Worm (Caenorhabditis elegans) whole organism, mixed stage, embryonic: ENCODE measurements around the gene C08F1.11.
"Not testable (repeated sequence)": the region's sequence is repeated elsewhere in the genome, so short reads cannot be mapped to it uniquely, and the experiment has no call there.

Experiments used
- M03D4.4 ChIP-seq: sonication (generic microtip); optimal IDR thresholded peaks from 2 replicates; lab custom pipeline; 2017; ENCODE audit warnings: mild to moderate bottlenecking, missing genetic modification characterization, missing compliant biosample characterization
- elt-1 ChIP-seq: sonication (generic microtip); optimal IDR thresholded peaks from 2 replicates; lab custom pipeline; 2017; ENCODE audit warnings: missing genetic modification characterization, mild to moderate bottlenecking, missing compliant biosample characterization, antibody characterized with exemption, moderate library complexity, borderline replicate concordance; ENCODE audit not compliant: insufficient read depth
- elt-3 ChIP-seq: fragments of 150-350 bp; optimal IDR thresholded peaks from 2 replicates; lab custom pipeline; 2014; ENCODE audit warnings: missing biosample characterization, missing genetic modification characterization
- nhr-237 ChIP-seq: fragments of 150-350 bp; optimal IDR thresholded peaks from 2 replicates; lab custom pipeline; 2014; ENCODE audit warnings: missing biosample characterization, missing genetic modification characterization
- snpc-4 ChIP-seq: fragments of 150-350 bp; optimal IDR thresholded peaks from 2 replicates; lab custom pipeline; 2014; ENCODE audit warnings: missing biosample characterization, missing genetic modification characterization
- unc-62 ChIP-seq: fragments of 150-350 bp; optimal IDR thresholded peaks from 2 replicates; lab custom pipeline; 2014; ENCODE audit warnings: missing biosample characterization, missing genetic modification reagents, missing genetic modification characterization
- zip-8 ChIP-seq: fragments of 150-350 bp; optimal IDR thresholded peaks from 2 replicates; lab custom pipeline; 2014; ENCODE audit warnings: missing biosample characterization, missing genetic modification characterization

DNA sequence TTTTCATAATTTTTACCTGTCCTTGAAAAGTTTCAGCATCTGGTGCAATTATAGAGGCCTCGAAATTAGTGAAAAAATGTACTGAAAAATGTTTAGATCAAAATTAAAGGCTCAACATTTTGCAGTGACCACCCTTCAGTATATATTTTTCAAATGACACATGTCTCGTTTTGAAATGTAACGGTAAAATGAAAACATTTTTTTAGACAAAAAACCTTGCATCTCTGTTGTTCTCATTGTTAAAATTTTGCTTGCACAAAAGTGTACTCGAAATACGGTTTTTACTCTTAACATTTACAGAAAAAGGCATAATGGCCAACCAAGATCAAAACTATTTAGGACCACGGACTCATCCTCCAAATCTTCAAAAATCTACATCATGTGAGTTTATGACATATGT lies 39.6 kb upstream of the C08F1.11 start, which contains the start of gene math-41:
- not testable (repeated sequence) for TF ChIP-seq unc-62 (GFP tag; lab: Kevin White, UChicago); nhr-237 (tag; lab: Kevin White, UChicago); elt-1 (tag; lab: Kevin White, UChicago); M03D4.4 (tag; lab: Kevin White, UChicago); snpc-4 (tag; lab: Kevin White, UChicago); elt-3 (tag; lab: Kevin White, UChicago); zip-8 (tag; lab: Kevin White, UChicago)
